Fruit fly (Drosophila melanogaster): ENCODE measurements around the gene snsl.

- TF ChIP-seq h (optimal IDR thresholded peaks at IDR 0.05), result no peak
- TF ChIP-seq insv (optimal IDR thresholded peaks at IDR 0.05), result no peak
- TF ChIP-seq ttk (optimal IDR thresholded peaks at IDR 0.05), result no peak
- no peak for TF ChIP-seq Myc (optimal IDR thresholded peaks at IDR 0.05)
- TF ChIP-seq Sin3A (optimal IDR thresholded peaks at IDR 0.05), result no peak
Observed at dm6 chr2L:4945300-4945699, 38.7 kb upstream of the snsl start, which contains the start of the genes mRpL24 and betaggt-I.

Measured in Kc167 (cell line).